Fruit fly (Drosophila melanogaster) whole organism, embryonic: Measurements from ENCODE around the gene aph-1.

ENCODE experiments used
- Ada2b ChIP-seq: fragments of 200-800 bp; sonication (Bioruptor generic); IDR thresholded peaks from 2 replicates; pipeline ENCODE4 v1.3.6; 2022; ENCODE audit warnings: missing biosample characterization, missing genetic modification characterization
- Antp ChIP-seq: fragments of 200-800 bp; sonication (Bioruptor generic); optimal IDR thresholded peaks from 3 replicates; lab custom pipeline; 2016; ENCODE audit warnings: missing biosample characterization, missing genetic modification characterization
- Asciz ChIP-seq: fragments of 200-800 bp; sonication (Bioruptor generic); optimal IDR thresholded peaks from 2 replicates; lab custom pipeline; 2017; ENCODE audit warnings: missing biosample characterization, mild to moderate bottlenecking, missing genetic modification characterization, missing genetic modification reagents
- Awh ChIP-seq: fragments of 200-800 bp; sonication (Bioruptor generic); IDR thresholded peaks from 2 replicates; pipeline ENCODE4, ENCODE4 v1.3.6; 2022; ENCODE audit warnings: missing biosample characterization, missing genetic modification characterization
- Bdp1 ChIP-seq: fragments of 200-800 bp; sonication (Bioruptor generic); optimal IDR thresholded peaks from 3 replicates; lab custom pipeline; 2016; ENCODE audit warnings: missing biosample characterization, missing genetic modification characterization
- CG11456 ChIP-seq: fragments of 200-800 bp; sonication (Bioruptor generic); IDR thresholded peaks from 3 replicates; pipeline ENCODE4 v1.3.6; 2022; ENCODE audit warnings: missing biosample characterization, missing genetic modification characterization
- CG11504 ChIP-seq: fragments of 200-800 bp; sonication (Bioruptor generic); optimal IDR thresholded peaks from 3 replicates; lab custom pipeline; 2019; ENCODE audit warnings: missing biosample characterization, mild to moderate bottlenecking, missing genetic modification characterization, moderate library complexity
- CG11696 ChIP-seq: fragments of 200-800 bp; sonication (Bioruptor generic); IDR thresholded peaks from 2 replicates; pipeline ENCODE4 v1.3.6; 2022; ENCODE audit warnings: missing biosample characterization, missing genetic modification characterization
- CG12071 ChIP-seq: fragments of 200-800 bp; sonication (Bioruptor generic); optimal IDR thresholded peaks from 3 replicates; lab custom pipeline; 2018; ENCODE audit warnings: missing biosample characterization, mild to moderate bottlenecking, missing genetic modification characterization
- CG15269 ChIP-seq: fragments of 200-800 bp; sonication (Bioruptor generic); optimal IDR thresholded peaks from 2 replicates; lab custom pipeline; 2018; ENCODE audit warnings: missing biosample characterization, mild to moderate bottlenecking, missing genetic modification characterization, moderate library complexity
- CG1602 ChIP-seq: fragments of 200-800 bp; sonication (Bioruptor generic); optimal IDR thresholded peaks from 3 replicates; lab custom pipeline; 2016; ENCODE audit warnings: missing biosample characterization, missing genetic modification characterization
- CG16863 ChIP-seq: fragments of 200-800 bp; sonication (Bioruptor generic); optimal IDR thresholded peaks from 3 replicates; lab custom pipeline; 2016; ENCODE audit warnings: missing biosample characterization, missing genetic modification characterization
- CG17361 ChIP-seq: fragments of 200-800 bp; sonication (Bioruptor generic); IDR thresholded peaks from 3 replicates; pipeline ENCODE4 v1.3.6; 2022; ENCODE audit warnings: missing biosample characterization, missing genetic modification characterization
- CG2875 ChIP-seq: fragments of 200-800 bp; sonication (Bioruptor generic); optimal IDR thresholded peaks from 2 replicates; lab custom pipeline; 2017; ENCODE audit warnings: missing biosample characterization, mild to moderate bottlenecking, missing genetic modification characterization, missing genetic modification reagents
- CG3065 ChIP-seq: fragments of 200-800 bp; sonication (Bioruptor generic); optimal IDR thresholded peaks from 2 replicates; lab custom pipeline; 2016; ENCODE audit warnings: missing biosample characterization, missing genetic modification characterization
- CG31441 ChIP-seq: fragments of 200-800 bp; sonication (Bioruptor generic); IDR thresholded peaks from 2 replicates; pipeline ENCODE4 v1.3.6; 2022; ENCODE audit warnings: missing biosample characterization, missing genetic modification characterization
- CG3163 ChIP-seq: fragments of 200-800 bp; sonication (Bioruptor generic); optimal IDR thresholded peaks from 3 replicates; lab custom pipeline; 2016; ENCODE audit warnings: missing biosample characterization, missing genetic modification characterization
- CG3995 ChIP-seq: fragments of 200-800 bp; sonication (Bioruptor generic); optimal IDR thresholded peaks from 3 replicates; lab custom pipeline; 2016; ENCODE audit warnings: missing biosample characterization, missing genetic modification characterization
- CG42726 ChIP-seq: fragments of 200-800 bp; sonication (Bioruptor generic); IDR thresholded peaks from 2 replicates; pipeline ENCODE4 v1.3.6; 2022; ENCODE audit warnings: missing biosample characterization, missing genetic modification characterization; ENCODE audit not compliant: partially characterized antibody
- CG6654 ChIP-seq: fragments of 200-800 bp; sonication (Bioruptor generic); optimal IDR thresholded peaks from 2 replicates; lab custom pipeline; 2017; ENCODE audit warnings: missing biosample characterization, mild to moderate bottlenecking, missing genetic modification characterization
- CG6854 ChIP-seq: fragments of 200-800 bp; sonication (Bioruptor generic); optimal IDR thresholded peaks from 3 replicates; lab custom pipeline; 2017; ENCODE audit warnings: missing biosample characterization, mild to moderate bottlenecking, missing genetic modification characterization
- CG7271 ChIP-seq: fragments of 200-800 bp; sonication (Bioruptor generic); optimal IDR thresholded peaks from 2 replicates; lab custom pipeline; 2018; ENCODE audit warnings: missing biosample characterization, mild to moderate bottlenecking, missing genetic modification characterization, moderate library complexity
- CG7357 ChIP-seq: fragments of 200-800 bp; sonication (Bioruptor generic); IDR thresholded peaks from 3 replicates; pipeline ENCODE4 v1.3.6; 2022; ENCODE audit warnings: missing biosample characterization, missing genetic modification characterization
- CG7928 ChIP-seq: fragments of 200-800 bp; sonication (Bioruptor generic); optimal IDR thresholded peaks from 2 replicates; lab custom pipeline; 2017; ENCODE audit warnings: missing biosample characterization, mild to moderate bottlenecking, missing genetic modification characterization
- CG8765 ChIP-seq: fragments of 200-800 bp; sonication (Bioruptor generic); IDR thresholded peaks from 2 replicates; pipeline ENCODE4 v1.3.6; 2022; ENCODE audit warnings: missing biosample characterization, missing genetic modification characterization
- D19B ChIP-seq: fragments of 200-800 bp; sonication (Bioruptor generic); optimal IDR thresholded peaks from 2 replicates; lab custom pipeline; 2017; ENCODE audit warnings: missing biosample characterization, mild to moderate bottlenecking, missing genetic modification characterization
- Ets65A ChIP-seq: fragments of 200-800 bp; sonication (Bioruptor generic); peaks from one replicate; lab custom pipeline; 2016; ENCODE audit warnings: missing biosample characterization, missing genetic modification characterization
- Gsc ChIP-seq: fragments of 200-800 bp; sonication (Bioruptor generic); IDR thresholded peaks from 2 replicates; pipeline ENCODE4 v1.3.6; 2022; ENCODE audit warnings: missing biosample characterization, missing genetic modification characterization
- Hmx ChIP-seq: fragments of 200-800 bp; sonication (Bioruptor generic); optimal IDR thresholded peaks from 2 replicates; lab custom pipeline; 2016; ENCODE audit warnings: missing biosample characterization, missing genetic modification characterization
- MESR4 ChIP-seq: fragments of 200-800 bp; sonication (Bioruptor generic); optimal IDR thresholded peaks from 2 replicates; lab custom pipeline; 2018; ENCODE audit warnings: missing biosample characterization, mild to moderate bottlenecking, missing genetic modification characterization, moderate library complexity
- Med ChIP-seq: fragments of 200-800 bp; sonication (Bioruptor generic); peaks from one replicate; lab custom pipeline; 2016; ENCODE audit warnings: missing biosample characterization, missing genetic modification characterization, mild to moderate bottlenecking, inconsistent platforms, moderate library complexity
- NfI ChIP-seq: fragments of 200-800 bp; sonication (Bioruptor generic); optimal IDR thresholded peaks from 3 replicates; lab custom pipeline; 2018; ENCODE audit warnings: missing biosample characterization, mild to moderate bottlenecking, missing genetic modification characterization, moderate library complexity
- Sry-β ChIP-seq: fragments of 200-800 bp; sonication (Bioruptor generic); optimal IDR thresholded peaks from 2 replicates; lab custom pipeline; 2018; ENCODE audit warnings: missing biosample characterization, mild to moderate bottlenecking, missing genetic modification characterization, moderate library complexity
- Tbp ChIP-seq: fragments of >200 bp; optimal IDR thresholded peaks from 2 replicates; lab custom pipeline; 2018; ENCODE audit warnings: missing biosample characterization, missing genetic modification characterization
- ato ChIP-seq: fragments of 200-800 bp; sonication (Bioruptor generic); IDR thresholded peaks from 2 replicates; pipeline ENCODE4 v1.3.6; 2022; ENCODE audit warnings: missing biosample characterization, missing genetic modification characterization; ENCODE audit not compliant: partially characterized antibody
- bowl ChIP-seq: fragments of 200-800 bp; sonication (Bioruptor generic); IDR thresholded peaks from 2 replicates; pipeline ENCODE4 v1.3.6; 2022; ENCODE audit warnings: missing biosample characterization, missing genetic modification characterization
- danr ChIP-seq: fragments of 200-800 bp; sonication (Bioruptor generic); IDR thresholded peaks from 2 replicates; pipeline ENCODE4 v1.3.6; 2022; ENCODE audit warnings: missing biosample characterization, missing genetic modification characterization
- dmrt99B ChIP-seq: fragments of 200-800 bp; sonication (Bioruptor generic); optimal IDR thresholded peaks from 2 replicates; lab custom pipeline; 2018; ENCODE audit warnings: missing biosample characterization, mild to moderate bottlenecking, missing genetic modification characterization, moderate library complexity
- exex ChIP-seq: fragments of 200-800 bp; sonication (Bioruptor generic); optimal IDR thresholded peaks from 4 replicates; lab custom pipeline; 2018; ENCODE audit warnings: missing biosample characterization, mild to moderate bottlenecking, missing genetic modification characterization, moderate library complexity
- fd3F ChIP-seq: fragments of 200-800 bp; sonication (Bioruptor generic); optimal IDR thresholded peaks from 2 replicates; lab custom pipeline; 2018; ENCODE audit warnings: missing biosample characterization, mild to moderate bottlenecking, missing genetic modification characterization, moderate library complexity
- hb ChIP-seq: fragments of 200-800 bp; sonication (Bioruptor generic); IDR thresholded peaks from 3 replicates; pipeline ENCODE4 v1.3.6; 2022; ENCODE audit warnings: missing biosample characterization, missing genetic modification characterization; ENCODE audit not compliant: partially characterized antibody
- klu ChIP-seq: fragments of 200-800 bp; sonication (Bioruptor generic); IDR thresholded peaks from 2 replicates; pipeline ENCODE4 v1.3.6; 2022; ENCODE audit warnings: missing biosample characterization, missing genetic modification characterization
- lilli ChIP-seq: fragments of 200-800 bp; sonication (Bioruptor generic); optimal IDR thresholded peaks from 3 replicates; lab custom pipeline; 2016; ENCODE audit warnings: missing biosample characterization, missing genetic modification characterization
- nom ChIP-seq: fragments of 200-800 bp; sonication (Bioruptor generic); optimal IDR thresholded peaks from 2 replicates; lab custom pipeline; 2017; ENCODE audit warnings: missing biosample characterization, missing genetic modification characterization, mild to moderate bottlenecking, moderate library complexity, missing genetic modification reagents
- pho ChIP-seq: fragments of 200-800 bp; sonication (Bioruptor generic); optimal IDR thresholded peaks from 2 replicates; lab custom pipeline; 2016; ENCODE audit warnings: missing biosample characterization, missing genetic modification characterization
- ro ChIP-seq: fragments of 200-800 bp; sonication (Bioruptor generic); IDR thresholded peaks from 2 replicates; pipeline ENCODE4 v1.3.6; 2022; ENCODE audit warnings: missing biosample characterization, missing genetic modification characterization
- schlank ChIP-seq: fragments of 200-800 bp; sonication (Bioruptor generic); optimal IDR thresholded peaks from 2 replicates; lab custom pipeline; 2018; ENCODE audit warnings: missing biosample characterization, mild to moderate bottlenecking, missing genetic modification characterization
- sima ChIP-seq: fragments of 200-800 bp; sonication (Bioruptor generic); optimal IDR thresholded peaks from 2 replicates; lab custom pipeline; 2016; ENCODE audit warnings: missing biosample characterization, missing genetic modification characterization
- sug ChIP-seq: fragments of 200-800 bp; optimal IDR thresholded peaks from 2 replicates; lab custom pipeline; 2019; ENCODE audit warnings: missing biosample characterization, mild to moderate bottlenecking, missing genetic modification characterization, moderate library complexity
- tgo ChIP-seq: fragments of 200-800 bp; sonication (Bioruptor generic); IDR thresholded peaks from 3 replicates; pipeline ENCODE4 v1.3.6; 2022; ENCODE audit warnings: missing biosample characterization, missing genetic modification characterization
- tio ChIP-seq: fragments of 200-800 bp; sonication (Bioruptor generic); optimal IDR thresholded peaks from 2 replicates; lab custom pipeline; 2017; ENCODE audit warnings: missing biosample characterization, missing genetic modification characterization, inconsistent platforms

The aph-1 gene

DNA sequence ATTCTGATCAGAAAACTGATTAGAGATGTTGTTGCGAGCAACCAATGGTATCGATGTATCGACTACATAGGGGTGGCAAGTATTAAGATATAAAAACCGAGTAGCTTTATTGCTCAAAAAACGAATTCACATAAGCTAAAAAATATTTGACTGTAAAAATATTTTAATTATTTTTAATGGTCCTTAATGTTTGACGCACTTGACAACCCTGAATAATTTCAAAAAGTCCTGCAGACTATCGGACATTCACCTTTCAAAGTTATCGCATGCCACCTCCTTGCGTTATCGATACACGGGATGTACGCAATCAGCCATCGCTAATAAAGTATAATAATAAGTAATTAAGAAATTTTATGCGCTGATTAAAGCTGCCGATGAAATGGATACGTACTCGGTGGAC lies 6.4 kb upstream of the aph-1 start, which contains the start of the genes HemK2, Snapin and Tnpo-SR (continued):
- TF ChIP-seq NfI (GFP tag; lab: Kevin White, UChicago), result peak; percentile 92
- peak; percentile 67 for TF ChIP-seq CG7928
- TF ChIP-seq nom (GFP tag; lab: Kevin White, UChicago), result peak; percentile 77
- TF ChIP-seq Hmx, result peak; percentile 46
- TF ChIP-seq exex, result peak; percentile 81
- TF ChIP-seq bowl, result peak; percentile 15; the same call in 1 of the 2 replicates
- TF ChIP-seq CG11696 (GFP tag; lab: Robert Waterston, UW), result peak; percentile 65
- TF ChIP-seq CG17361 (GFP tag; lab: Robert Waterston, UW), result peak; percentile 94
- peak; percentile 71 for TF ChIP-seq schlank
- TF ChIP-seq CG6854 (GFP tag; lab: Kevin White, UChicago), result peak; percentile 69
- peak; percentile 86 for TF ChIP-seq danr
- peak; percentile 72 for TF ChIP-seq Asciz (GFP tag; lab: Kevin White, UChicago)
- TF ChIP-seq CG16863 (GFP tag; lab: Kevin White, UChicago), result peak; percentile 92
- TF ChIP-seq CG42726 (GFP tag; lab: Robert Waterston, UW), result peak; percentile 85
- TF ChIP-seq CG7357 (GFP tag; lab: Robert Waterston, UW), result peak; percentile 77
- TF ChIP-seq Sry-β (GFP tag; lab: Kevin White, UChicago), result peak; percentile 68
- TF ChIP-seq Ada2b (GFP tag; lab: Robert Waterston, UW), result peak; percentile 91
- peak; percentile 95 for TF ChIP-seq CG11456 (GFP tag; lab: Robert Waterston, UW)
- TF ChIP-seq sima (GFP tag; lab: Kevin White, UChicago), result no peak
- peak; percentile 94 for TF ChIP-seq CG8765
- TF ChIP-seq D19B (GFP tag; lab: Kevin White, UChicago), result peak; percentile 73
- TF ChIP-seq dmrt99B (tag; lab: Kevin White, UChicago), result peak; percentile 88
- TF ChIP-seq CG1602 (GFP tag; lab: Kevin White, UChicago), result peak; percentile 92
- TF ChIP-seq CG3163, result peak; percentile 59
- TF ChIP-seq CG15269, result peak; percentile 91
- no peak for TF ChIP-seq tio (GFP tag; lab: Kevin White, UChicago)
- TF ChIP-seq CG6654 (GFP tag; lab: Kevin White, UChicago), result peak; percentile 36
- peak; percentile 90 for TF ChIP-seq fd3F
- TF ChIP-seq CG7271 (tag; lab: Kevin White, UChicago), result peak; percentile 73
- peak; percentile 91 for TF ChIP-seq CG11504
- peak; percentile 55 for TF ChIP-seq CG12071 (GFP tag; lab: Kevin White, UChicago)
- peak; percentile 89 for TF ChIP-seq Awh
- peak; percentile 68 for TF ChIP-seq CG3995 (GFP tag; lab: Kevin White, UChicago)
- TF ChIP-seq MESR4 (GFP tag; lab: Kevin White, UChicago), result peak; percentile 47
- peak; percentile 95 for TF ChIP-seq tgo (GFP tag; lab: Robert Waterston, UW)
- TF ChIP-seq Med (GFP tag; lab: Kevin White, UChicago), result peak; percentile 98
- peak; percentile 97 for TF ChIP-seq Ets65A (GFP tag; lab: Kevin White, UChicago)
- TF ChIP-seq hb (GFP tag; lab: Robert Waterston, UW), result peak; percentile 93
- peak; percentile 86 for TF ChIP-seq pho (GFP tag; lab: Kevin White, UChicago)
- TF ChIP-seq klu, result peak; percentile 90
- TF ChIP-seq Gsc (GFP tag; lab: Robert Waterston, UW), result peak; percentile 77; the same call in 1 of the 2 replicates
- TF ChIP-seq ro (GFP tag; lab: Robert Waterston, UW), result peak; percentile 60
- TF ChIP-seq CG3065, result peak; percentile 89
- TF ChIP-seq CG31441, result peak; percentile 94
- TF ChIP-seq sug, result peak; percentile 93
- TF ChIP-seq Antp, result peak; percentile 82
- TF ChIP-seq Bdp1 (GFP tag; lab: Kevin White, UChicago), result peak; percentile 78
- TF ChIP-seq ato, result peak; percentile 76
- no peak for TF ChIP-seq Tbp (GFP tag; lab: Kevin White, UChicago)
- TF ChIP-seq lilli, result peak; percentile 95
- TF ChIP-seq CG2875 (GFP tag; lab: Kevin White, UChicago), result peak; percentile 74
